Worm (Caenorhabditis elegans) whole organism, L2 larva: ENCODE results near the gene Y22D7AL.9.

Experiments used
- C34F6.9 ChIP-seq: fragments of 150-350 bp; optimal IDR thresholded peaks from 2 replicates; lab custom pipeline; 2014; ENCODE audit warnings: missing biosample characterization, missing genetic modification characterization
- F13H6.1 ChIP-seq: sonication (generic microtip); optimal IDR thresholded peaks from 2 replicates; lab custom pipeline; 2016; ENCODE audit warnings: missing genetic modification characterization, missing compliant biosample characterization
- Y55F3AM.14 ChIP-seq: fragments of 200-800 bp; sonication (Bioruptor generic); optimal IDR thresholded peaks from 2 replicates; lab custom pipeline; 2018; ENCODE audit warnings: mild to moderate bottlenecking, missing genetic modification characterization, missing compliant biosample characterization
- ZK546.5 ChIP-seq: sonication (generic microtip); optimal IDR thresholded peaks from 2 replicates; lab custom pipeline; 2017; ENCODE audit warnings: missing biosample characterization, missing genetic modification characterization
- alr-1 ChIP-seq: fragments of 150-350 bp; optimal IDR thresholded peaks from 2 replicates; lab custom pipeline; 2014; ENCODE audit warnings: missing biosample characterization, missing genetic modification characterization
- blmp-1 ChIP-seq: sonication (generic microtip); optimal IDR thresholded peaks from 2 replicates; lab custom pipeline; 2017; ENCODE audit warnings: missing genetic modification characterization, mild to moderate bottlenecking, missing compliant biosample characterization, antibody characterized with exemption, moderate library complexity; ENCODE audit not compliant: insufficient read depth
- ceh-16 ChIP-seq: fragments of 150-350 bp; optimal IDR thresholded peaks from 2 replicates; lab custom pipeline; 2014; ENCODE audit warnings: missing biosample characterization, missing genetic modification characterization
- ceh-82 ChIP-seq: fragments of 150-350 bp; optimal IDR thresholded peaks from 2 replicates; lab custom pipeline; 2014; ENCODE audit warnings: missing biosample characterization, missing genetic modification characterization
- crh-2 ChIP-seq: sonication (generic microtip); optimal IDR thresholded peaks from 2 replicates; lab custom pipeline; 2017; ENCODE audit warnings: missing biosample characterization, missing genetic modification characterization
- elt-3 ChIP-seq: sonication (generic microtip); optimal IDR thresholded peaks from 2 replicates; lab custom pipeline; 2017; ENCODE audit warnings: missing biosample characterization, missing genetic modification characterization
- fos-1 ChIP-seq: fragments of 150-350 bp; optimal IDR thresholded peaks from 2 replicates; lab custom pipeline; 2014; ENCODE audit warnings: missing biosample characterization, missing genetic modification characterization
- gmeb-1 ChIP-seq: fragments of 150-350 bp; optimal IDR thresholded peaks from 2 replicates; lab custom pipeline; 2014; ENCODE audit warnings: missing biosample characterization, missing genetic modification characterization
- lin-11 ChIP-seq: fragments of 150-350 bp; sonication (generic microtip); optimal IDR thresholded peaks from 2 replicates; lab custom pipeline; 2014; ENCODE audit warnings: missing biosample characterization, missing genetic modification characterization, inconsistent platforms, mixed read lengths
- lin-13 ChIP-seq: fragments of 150-350 bp; optimal IDR thresholded peaks from 2 replicates; lab custom pipeline; 2014; ENCODE audit warnings: missing biosample characterization, missing genetic modification reagents, missing genetic modification characterization
- lsy-2 ChIP-seq, 2 experiments: fragments of 150-350 bp in 1 of 2; sonication (generic microtip) in 1 of 2; optimal IDR thresholded peaks; 2 replicates each; lab custom pipeline; 2014 to 2017; ENCODE audit warnings: missing biosample characterization in 2 of 2, missing genetic modification characterization in 2 of 2
- mab-5 ChIP-seq: fragments of 150-350 bp; optimal IDR thresholded peaks from 2 replicates; lab custom pipeline; 2014; ENCODE audit warnings: missing biosample characterization, missing genetic modification characterization
- nhr-129 ChIP-seq: fragments of 150-350 bp; optimal IDR thresholded peaks from 2 replicates; lab custom pipeline; 2014; ENCODE audit warnings: missing biosample characterization, missing genetic modification characterization
- nhr-23 ChIP-seq: fragments of 150-350 bp; optimal IDR thresholded peaks from 2 replicates; lab custom pipeline; 2014; ENCODE audit warnings: missing biosample characterization, missing genetic modification reagents, missing genetic modification characterization
- nhr-237 ChIP-seq: fragments of 150-350 bp; optimal IDR thresholded peaks from 2 replicates; lab custom pipeline; 2014; ENCODE audit warnings: missing biosample characterization, missing genetic modification characterization
- nhr-25 ChIP-seq: fragments of 150-350 bp; sonication (generic microtip); optimal IDR thresholded peaks from 3 replicates; lab custom pipeline; 2014; ENCODE audit warnings: missing biosample characterization, missing genetic modification characterization
- nhr-77 ChIP-seq: fragments of 150-350 bp; optimal IDR thresholded peaks from 2 replicates; lab custom pipeline; 2014; ENCODE audit warnings: missing biosample characterization, missing genetic modification characterization
- sma-3 ChIP-seq: sonication (generic microtip); optimal IDR thresholded peaks from 2 replicates; lab custom pipeline; 2016; ENCODE audit warnings: missing genetic modification reagents, missing genetic modification characterization, missing compliant biosample characterization
- sma-9 ChIP-seq, 2 experiments: fragments of 150-350 bp in 1 of 2; sonication (generic microtip) in 1 of 2; optimal IDR thresholded peaks; 2 replicates each; lab custom pipeline; 2014 to 2016; ENCODE audit warnings: missing genetic modification characterization in 2 of 2, mild to moderate bottlenecking in 1 of 2, missing biosample characterization in 1 of 2, missing compliant biosample characterization in 1 of 2, missing genetic modification reagents in 1 of 2, moderate library complexity in 1 of 2
- unc-39 ChIP-seq: fragments of 150-350 bp; optimal IDR thresholded peaks from 2 replicates; lab custom pipeline; 2014; ENCODE audit warnings: missing biosample characterization, missing genetic modification characterization
- unc-55 ChIP-seq: fragments of 150-350 bp; sonication (generic microtip); optimal IDR thresholded peaks from 3 replicates; lab custom pipeline; 2014; ENCODE audit warnings: missing biosample characterization, missing genetic modification reagents, missing genetic modification characterization
- unc-62 ChIP-seq: fragments of 150-350 bp; optimal IDR thresholded peaks from 2 replicates; lab custom pipeline; 2014; ENCODE audit warnings: missing biosample characterization, missing genetic modification reagents, missing genetic modification characterization
- ztf-1 ChIP-seq: fragments of 200-800 bp; sonication (Bioruptor generic); conservative IDR thresholded peaks from 2 replicates; pipeline ENCODE4 v1.3.6; 2022; ENCODE audit warnings: missing genetic modification characterization, missing compliant biosample characterization
- ztf-11 ChIP-seq: sonication (generic microtip); optimal IDR thresholded peaks from 2 replicates; lab custom pipeline; 2017; ENCODE audit warnings: missing biosample characterization, missing genetic modification characterization
- ztf-4 ChIP-seq: fragments of 150-350 bp; optimal IDR thresholded peaks from 2 replicates; lab custom pipeline; 2014; ENCODE audit warnings: missing biosample characterization, missing genetic modification characterization

The Y22D7AL.9 gene

ce11 chrIII:1614412-1614811 is 579 bp upstream of the Y22D7AL.9 start:
- TF ChIP-seq F13H6.1 (tag; lab: Kevin White, UChicago): no peak
- peak; percentile 35 for TF ChIP-seq blmp-1 (tag; lab: Kevin White, UChicago)

ce11 chrIII:1612974-1613568 is 762 bp downstream of the Y22D7AL.9 start:
- TF ChIP-seq alr-1 (tag; lab: Kevin White, UChicago): no peak
- no peak for TF ChIP-seq ztf-4 (tag; lab: Kevin White, UChicago)
- no peak for TF ChIP-seq crh-2 (tag; lab: Kevin White, UChicago)
- no peak for TF ChIP-seq unc-62
- no peak for TF ChIP-seq ztf-11 (tag; lab: Kevin White, UChicago)
- no peak for TF ChIP-seq fos-1 (tag; lab: Kevin White, UChicago)
- no peak for TF ChIP-seq ztf-1 (GFP tag; lab: Robert Waterston, UW)
- no peak for TF ChIP-seq elt-3
- no peak for TF ChIP-seq sma-9 (GFP tag; optimal IDR thresholded peaks at IDR 0.05; lab: Kevin White, UChicago)
- no peak for TF ChIP-seq sma-9 (tag; optimal IDR thresholded peaks at IDR 0.05; lab: Kevin White, UChicago)
- TF ChIP-seq F13H6.1 (tag; lab: Kevin White, UChicago): no peak

- no peak for TF ChIP-seq nhr-237 (tag; lab: Kevin White, UChicago)
Observed at ce11 chrIII:1610938-1611337, 2.9 kb downstream of the Y22D7AL.9 start.

ce11 chrIII:1607659-1608058 is 6.2 kb downstream of the Y22D7AL.9 start:
- TF ChIP-seq nhr-25 (tag; lab: Kevin White, UChicago): no peak
- no peak for TF ChIP-seq ztf-4 (tag; lab: Kevin White, UChicago)
- no peak for TF ChIP-seq mab-5
- TF ChIP-seq alr-1 (tag; lab: Kevin White, UChicago): no peak
- TF ChIP-seq sma-3 (GFP tag; lab: Kevin White, UChicago): no peak
- no peak for TF ChIP-seq ceh-16 (tag; lab: Kevin White, UChicago)
- no peak for TF ChIP-seq nhr-77 (tag; lab: Kevin White, UChicago)

- TF ChIP-seq nhr-25 (tag; lab: Kevin White, UChicago) (no peak), lsy-2 (tag; optimal IDR thresholded peaks at IDR 0.05; lab: Kevin White, UChicago) (peak; percentile 24 to 47), gmeb-1 (tag; lab: Kevin White, UChicago) (peak; percentile 37), lin-13 (GFP tag; lab: Kevin White, UChicago) (peak; percentile 35), blmp-1 (tag; lab: Kevin White, UChicago) (peak; percentile 21), Y55F3AM.14 (GFP tag; lab: Kevin White, UChicago) (peak; percentile 46), ceh-82 (tag; lab: Kevin White, UChicago) (no peak), sma-9 (GFP tag; optimal IDR thresholded peaks at IDR 0.05; lab: Kevin White, UChicago) (peak; percentile 6), sma-9 (tag; optimal IDR thresholded peaks at IDR 0.05; lab: Kevin White, UChicago) (no peak), nhr-237 (tag; lab: Kevin White, UChicago) (no peak), lin-11 (tag; lab: Kevin White, UChicago) (peak; percentile 14), F13H6.1 (tag; lab: Kevin White, UChicago) (peak; percentile 19), unc-55 (GFP tag; lab: Kevin White, UChicago) (peak; percentile 3), C34F6.9 (peak; percentile 5)
Observed at ce11 chrIII:1604514-1604976, 9.3 kb downstream of the Y22D7AL.9 start, which contains the start of gene Y22D7AL.6. TSS of gene Y22D7AL.6 (plus strand) at chrIII:1604926.

ce11 chrIII:1603776-1604175 is 10.1 kb downstream of the Y22D7AL.9 start:
- TF ChIP-seq nhr-129 (tag; lab: Kevin White, UChicago): no peak
- no peak for TF ChIP-seq F13H6.1 (tag; lab: Kevin White, UChicago)
- no peak for TF ChIP-seq unc-39 (tag; lab: Kevin White, UChicago)
- no peak for TF ChIP-seq alr-1 (tag; lab: Kevin White, UChicago)
- no peak for TF ChIP-seq nhr-23 (tag; lab: Kevin White, UChicago)
- TF ChIP-seq ZK546.5: no peak
- TF ChIP-seq ztf-4 (tag; lab: Kevin White, UChicago): no peak
- no peak for TF ChIP-seq Y55F3AM.14 (GFP tag; lab: Kevin White, UChicago)
